Worm (Caenorhabditis elegans) whole organism, young adult: ENCODE results near the gene C41A3.2.

Experiments
- C17E4.6 ChIP-seq: fragments of 200-800 bp; sonication (Bioruptor generic); IDR thresholded peaks from 2 replicates; pipeline ENCODE4 v1.3.6; 2022; ENCODE audit warnings: missing genetic modification reagents, missing genetic modification characterization, missing compliant biosample characterization
- ZK185.1 ChIP-seq: sonication (generic microtip); optimal IDR thresholded peaks from 2 replicates; lab custom pipeline; 2016; ENCODE audit warnings: mild to moderate bottlenecking, missing genetic modification characterization, missing compliant biosample characterization; ENCODE audit not compliant: poor library complexity, severe bottlenecking
- dpl-1 ChIP-seq: fragments of 150-350 bp; optimal IDR thresholded peaks from 2 replicates; lab custom pipeline; 2014; ENCODE audit warnings: missing biosample characterization, missing genetic modification reagents, missing genetic modification characterization
- hsf-1 ChIP-seq: fragments of 200-800 bp; sonication (Bioruptor generic); IDR thresholded peaks from 2 replicates; pipeline ENCODE4 v1.3.6; 2022; ENCODE audit warnings: missing genetic modification reagents, missing genetic modification characterization, missing compliant biosample characterization

DNA sequence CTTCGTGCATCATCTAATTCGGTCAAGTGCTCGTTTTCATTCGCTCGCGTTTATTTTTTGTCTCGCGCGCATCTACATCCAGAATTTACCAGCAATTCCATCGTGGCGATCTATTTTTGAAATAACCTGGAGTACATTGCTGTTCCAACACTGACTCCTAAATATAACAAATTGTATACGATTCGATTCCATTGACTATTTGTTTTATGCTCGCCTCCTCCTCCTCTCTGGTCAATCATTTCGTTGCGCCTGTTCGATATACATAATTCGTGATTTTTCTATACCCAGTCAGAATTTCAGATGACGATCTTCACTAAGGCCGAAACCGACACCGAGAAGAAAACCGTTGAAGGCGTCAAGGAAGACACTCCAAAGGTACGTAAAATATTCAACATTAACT lies 30.7 kb upstream of the C41A3.2 start, which contains the start of gene itm-2:
- TF ChIP-seq dpl-1 (GFP tag; lab: Kevin White, UChicago), result no peak
- TF ChIP-seq ZK185.1 (tag; lab: Kevin White, UChicago), result no peak
- no peak for TF ChIP-seq hsf-1 (GFP tag; lab: Robert Waterston, UW)
- TF ChIP-seq C17E4.6, result no peak
